Worm (Caenorhabditis elegans) whole organism, L2 larva: Measurements from ENCODE around the gene fmo-5.

Experiments used
- gmeb-1 ChIP-seq: fragments of 150-350 bp; optimal IDR thresholded peaks from 2 replicates; lab custom pipeline; 2014; ENCODE audit warnings: missing biosample characterization, missing genetic modification characterization
- lin-39 ChIP-seq: fragments of 150-350 bp; optimal IDR thresholded peaks from 2 replicates; lab custom pipeline; 2014; ENCODE audit warnings: missing biosample characterization, missing genetic modification reagents, missing genetic modification characterization
- unc-39 ChIP-seq: fragments of 150-350 bp; optimal IDR thresholded peaks from 2 replicates; lab custom pipeline; 2014; ENCODE audit warnings: missing biosample characterization, missing genetic modification characterization

ce11 chrV:889216-889615 is 14.2 kb downstream of the fmo-5 start, which contains the start of gene T02B11.6:
- TF ChIP-seq lin-39 (tag; lab: Kevin White, UChicago) (no peak), unc-39 (tag; lab: Kevin White, UChicago) (no peak), gmeb-1 (tag; lab: Kevin White, UChicago) (no peak)
